Worm (Caenorhabditis elegans) whole organism, L4/young adult: Measurements from ENCODE around the gene T05H10.4.

Experiments
- W03F9.2 ChIP-seq: fragments of 150-350 bp; optimal IDR thresholded peaks from 2 replicates; lab custom pipeline; 2014; ENCODE audit warnings: missing biosample characterization, missing genetic modification characterization
- dao-5 ChIP-seq: sonication (generic microtip); optimal IDR thresholded peaks from 2 replicates; lab custom pipeline; 2016; ENCODE audit warnings: missing genotype, missing genetic modification characterization, moderate library complexity, missing compliant biosample characterization
- him-1 ChIP-seq: sonication (generic microtip); optimal IDR thresholded peaks from 2 replicates; lab custom pipeline; 2016; ENCODE audit warnings: missing genotype, missing genetic modification reagents, missing genetic modification characterization, missing compliant biosample characterization

DNA sequence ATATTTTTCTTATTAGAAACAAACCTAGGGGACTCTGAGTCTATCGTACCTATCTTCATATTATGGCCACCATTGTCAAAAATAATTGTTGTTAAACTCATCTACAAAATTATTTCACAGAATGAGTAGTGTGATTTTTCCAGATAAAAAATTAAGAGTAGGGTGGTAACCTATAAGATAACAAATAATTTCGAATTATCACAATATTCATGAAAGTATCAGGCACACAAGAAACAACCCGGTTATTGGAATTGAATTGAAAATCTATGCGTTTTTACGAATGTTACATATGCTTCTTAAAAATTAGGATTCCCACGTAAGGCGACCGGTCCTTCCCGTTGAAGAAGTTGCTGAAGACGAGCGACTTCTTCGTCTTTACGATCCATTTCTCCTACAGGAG is 15.7 kb upstream of the T05H10.4 start, which contains the start of gene arp-6:
- TF ChIP-seq him-1 (tag; lab: Kevin White, UChicago) = no peak
- TF ChIP-seq dao-5 = no peak
- no peak for TF ChIP-seq W03F9.2 (tag; lab: Kevin White, UChicago)
